Comparison of ENCODE assay signal across 2 fruit fly cellular contexts in genomic region chrX:19573687-19574086, dm6.
A peak's percentile ranks its signal among the peaks of the same experiment; 100 is the strongest.
TF ChIP-seq lines count a peak whose summit lies in the region.

No protein-coding gene starts in this region.

- no peak for TF ChIP-seq CTCF in whole organism, embryonic (GFP tag; optimal IDR thresholded peaks at IDR 0.05; lab: Kevin White, UChicago)

TF ChIP-seq in whole organism, adult, 20 proteins besides CTCF, POLR2A, EP300 and RAD21:
- TF ChIP-seq pad (GFP tag; optimal IDR thresholded peaks at IDR 0.05; lab: Kevin White, UChicago), result peak; percentile 10
- TF ChIP-seq CG11617 (GFP tag; optimal IDR thresholded peaks at IDR 0.05; lab: Kevin White, UChicago), result no peak
- TF ChIP-seq ovo (GFP tag; optimal IDR thresholded peaks at IDR 0.05; lab: Kevin White, UChicago), result peak; percentile 85
TF ChIP-seq in whole organism, adult: peak in this region for 2.

TF ChIP-seq in whole organism, embryonic, 481 proteins besides CTCF, POLR2A, EP300 and RAD21:
- TF ChIP-seq Mes4 (GFP tag; optimal IDR thresholded peaks at IDR 0.05; lab: Kevin White, UChicago), result no peak
- peak; percentile 73 for TF ChIP-seq CG6254 (GFP tag; optimal IDR thresholded peaks at IDR 0.05; lab: Kevin White, UChicago)
- no peak for TF ChIP-seq dpn (GFP tag; optimal IDR thresholded peaks at IDR 0.05; lab: Kevin White, UChicago)
- TF ChIP-seq hb (GFP tag; IDR thresholded peaks at IDR 0.05; lab: Robert Waterston, UW; ENCODE audit: partially characterized antibody), result no peak
- TF ChIP-seq Trl (optimal IDR thresholded peaks at IDR 0.05; lab: Kevin White, UChicago), result no peak
- TF ChIP-seq Trl (GFP tag; optimal IDR thresholded peaks at IDR 0.05; lab: Kevin White, UChicago), result no peak
- TF ChIP-seq CG9727 (GFP tag; optimal IDR thresholded peaks at IDR 0.05; lab: Kevin White, UChicago), result no peak
